Worm (Caenorhabditis elegans) whole organism, L4/young adult: ENCODE results near the gene F22E12.1.

Experiments
- dao-5 ChIP-seq: sonication (generic microtip); optimal IDR thresholded peaks from 2 replicates; lab custom pipeline; 2016; ENCODE audit warnings: missing genotype, missing genetic modification characterization, moderate library complexity, missing compliant biosample characterization
- him-1 ChIP-seq: sonication (generic microtip); optimal IDR thresholded peaks from 2 replicates; lab custom pipeline; 2016; ENCODE audit warnings: missing genotype, missing genetic modification reagents, missing genetic modification characterization, missing compliant biosample characterization

ce11 chrV:10503893-10504292 lies 46.7 kb upstream of the F22E12.1 start, which contains the start of gene C35A5.10:
- TF ChIP-seq him-1 (tag; lab: Kevin White, UChicago) (no peak), dao-5 (no peak)
